Worm (Caenorhabditis elegans): ENCODE measurements around the gene mett-10.

Gene mett-10

DNA sequence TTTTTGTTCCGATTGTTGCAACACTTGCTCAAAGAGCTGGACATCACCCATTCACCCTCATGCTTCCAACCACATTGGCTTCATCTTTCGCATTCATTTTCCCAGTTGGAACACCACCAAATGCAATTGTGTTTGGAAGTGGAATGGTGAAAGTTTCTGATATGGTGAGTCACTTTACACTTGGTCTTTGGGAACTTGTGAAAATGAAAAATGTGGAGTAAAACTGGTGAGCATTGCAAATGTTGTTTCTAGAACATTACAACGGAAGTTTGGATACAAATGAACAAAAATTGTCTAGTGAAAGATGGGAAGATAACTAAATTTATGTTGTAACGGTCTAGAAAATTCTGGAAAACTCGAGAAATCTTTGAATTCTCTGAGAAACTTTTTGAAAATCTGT lies 41.4 kb downstream of the mett-10 start:
- no peak for TF ChIP-seq jun-1 (tag; optimal IDR thresholded peaks at IDR 0.05)
- no peak for TF ChIP-seq tlp-1 (tag; optimal IDR thresholded peaks at IDR 0.05)
- TF ChIP-seq pqm-1 (tag; optimal IDR thresholded peaks at IDR 0.05), result no peak
- no peak for TF ChIP-seq isw-1 (GFP tag; IDR thresholded peaks at IDR 0.05)
- no peak for TF ChIP-seq C34B4.2 (tag; optimal IDR thresholded peaks at IDR 0.05)
- TF ChIP-seq lsy-2 (tag; optimal IDR thresholded peaks at IDR 0.05), result no peak
- TF ChIP-seq lin-15B (tag; optimal IDR thresholded peaks at IDR 0.05), result no peak
- TF ChIP-seq unc-30 (tag; optimal IDR thresholded peaks at IDR 0.05), result no peak
- TF ChIP-seq pag-3 (tag; optimal IDR thresholded peaks at IDR 0.05; ENCODE audit: borderline replicate concordance, insufficient read depth), result no peak
- TF ChIP-seq nhr-19 (GFP tag; conservative IDR thresholded peaks at IDR 0.05), result no peak

DNA sequence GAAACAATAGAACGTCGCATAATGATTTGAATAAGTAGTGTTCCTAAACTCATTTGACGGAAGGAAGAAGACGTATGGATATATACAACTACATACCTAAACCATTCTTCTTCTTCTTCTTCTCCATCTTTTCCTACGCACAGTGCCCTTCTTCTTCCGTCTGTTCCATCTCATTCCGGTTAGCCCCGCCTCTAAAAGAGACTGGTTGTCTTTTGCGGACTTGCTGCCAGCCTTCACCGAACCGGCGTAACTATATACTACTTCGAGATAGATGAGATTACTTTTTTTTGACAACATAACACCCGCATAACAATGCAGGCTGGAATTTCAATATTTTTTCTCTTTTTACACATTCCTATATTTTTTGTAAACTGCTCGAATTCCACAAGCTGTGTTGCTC lies 45.5 kb downstream of the mett-10 start, which contains the start of the genes K08E5.5 and mua-3:
K08E5.5 (minus strand) TSS at position 101 of the 400 bp plus-strand sequence.
mua-3 (plus strand) TSS at position 313 of the 400 bp plus-strand sequence.
- TF ChIP-seq mep-1 (tag; optimal IDR thresholded peaks at IDR 0.05), result no peak
- TF ChIP-seq ama-1 (optimal IDR thresholded peaks at IDR 0.05), result no peak
- no peak for TF ChIP-seq pax-3 (tag; optimal IDR thresholded peaks at IDR 0.05)
- TF ChIP-seq egl-27 (tag; optimal IDR thresholded peaks at IDR 0.05), result no peak
